Worm (Caenorhabditis elegans) whole organism, L2 larva: ENCODE measurements around the gene Y44A6C.1.
A peak's percentile ranks its signal among the peaks of the same experiment; 100 is the strongest.

Source experiments
- C34F6.9 ChIP-seq: fragments of 150-350 bp; optimal IDR thresholded peaks from 2 replicates; lab custom pipeline; 2014; ENCODE audit warnings: missing biosample characterization, missing genetic modification characterization
- F13H6.1 ChIP-seq: sonication (generic microtip); optimal IDR thresholded peaks from 2 replicates; lab custom pipeline; 2016; ENCODE audit warnings: missing genetic modification characterization, missing compliant biosample characterization
- R02D3.7 ChIP-seq: fragments of 150-350 bp; optimal IDR thresholded peaks from 2 replicates; lab custom pipeline; 2014; ENCODE audit warnings: missing biosample characterization, missing genetic modification characterization
- Y55F3AM.14 ChIP-seq: fragments of 200-800 bp; sonication (Bioruptor generic); optimal IDR thresholded peaks from 2 replicates; lab custom pipeline; 2018; ENCODE audit warnings: mild to moderate bottlenecking, missing genetic modification characterization, missing compliant biosample characterization
- alr-1 ChIP-seq: fragments of 150-350 bp; optimal IDR thresholded peaks from 2 replicates; lab custom pipeline; 2014; ENCODE audit warnings: missing biosample characterization, missing genetic modification characterization
- aly-2 ChIP-seq: fragments of 150-350 bp; optimal IDR thresholded peaks from 2 replicates; lab custom pipeline; 2014; ENCODE audit warnings: missing biosample characterization, missing genetic modification characterization
- blmp-1 ChIP-seq: sonication (generic microtip); optimal IDR thresholded peaks from 2 replicates; lab custom pipeline; 2017; ENCODE audit warnings: missing genetic modification characterization, mild to moderate bottlenecking, missing compliant biosample characterization, antibody characterized with exemption, moderate library complexity; ENCODE audit not compliant: insufficient read depth
- ceh-16 ChIP-seq: fragments of 150-350 bp; optimal IDR thresholded peaks from 2 replicates; lab custom pipeline; 2014; ENCODE audit warnings: missing biosample characterization, missing genetic modification characterization
- dmd-4 ChIP-seq: sonication (generic microtip); optimal IDR thresholded peaks from 2 replicates; lab custom pipeline; 2017; ENCODE audit warnings: missing biosample characterization, missing genetic modification characterization
- elt-1 ChIP-seq: fragments of 150-350 bp; optimal IDR thresholded peaks from 2 replicates; lab custom pipeline; 2014; ENCODE audit warnings: missing biosample characterization, missing genetic modification characterization
- elt-3 ChIP-seq: sonication (generic microtip); optimal IDR thresholded peaks from 2 replicates; lab custom pipeline; 2017; ENCODE audit warnings: missing biosample characterization, missing genetic modification characterization
- fos-1 ChIP-seq: fragments of 150-350 bp; optimal IDR thresholded peaks from 2 replicates; lab custom pipeline; 2014; ENCODE audit warnings: missing biosample characterization, missing genetic modification characterization
- gmeb-1 ChIP-seq: fragments of 150-350 bp; optimal IDR thresholded peaks from 2 replicates; lab custom pipeline; 2014; ENCODE audit warnings: missing biosample characterization, missing genetic modification characterization
- lin-13 ChIP-seq: fragments of 150-350 bp; optimal IDR thresholded peaks from 2 replicates; lab custom pipeline; 2014; ENCODE audit warnings: missing biosample characterization, missing genetic modification reagents, missing genetic modification characterization
- lin-39 ChIP-seq: fragments of 150-350 bp; optimal IDR thresholded peaks from 2 replicates; lab custom pipeline; 2014; ENCODE audit warnings: missing biosample characterization, missing genetic modification reagents, missing genetic modification characterization
- lsy-2 ChIP-seq, 2 experiments: fragments of 150-350 bp in 1 of 2; sonication (generic microtip) in 1 of 2; optimal IDR thresholded peaks; 2 replicates each; lab custom pipeline; 2014 to 2017; ENCODE audit warnings: missing biosample characterization in 2 of 2, missing genetic modification characterization in 2 of 2
- mab-5 ChIP-seq: fragments of 150-350 bp; optimal IDR thresholded peaks from 2 replicates; lab custom pipeline; 2014; ENCODE audit warnings: missing biosample characterization, missing genetic modification characterization
- mdl-1 ChIP-seq, 2 experiments: fragments of 150-350 bp in 1 of 2; sonication (generic microtip) in 1 of 2; optimal IDR thresholded peaks; 2 replicates each; lab custom pipeline; 2017; ENCODE audit warnings: missing biosample characterization in 2 of 2, missing genetic modification characterization in 2 of 2
- nhr-10 ChIP-seq: sonication (generic microtip); optimal IDR thresholded peaks from 2 replicates; lab custom pipeline; 2017; ENCODE audit warnings: missing biosample characterization, missing genetic modification characterization
- nhr-11 ChIP-seq: fragments of 150-350 bp; optimal IDR thresholded peaks from 2 replicates; lab custom pipeline; 2014; ENCODE audit warnings: missing biosample characterization, missing genetic modification characterization
- nhr-12 ChIP-seq: fragments of 150-350 bp; optimal IDR thresholded peaks from 2 replicates; lab custom pipeline; 2014; ENCODE audit warnings: missing biosample characterization, missing genetic modification characterization
- nhr-129 ChIP-seq: fragments of 150-350 bp; optimal IDR thresholded peaks from 2 replicates; lab custom pipeline; 2014; ENCODE audit warnings: missing biosample characterization, missing genetic modification characterization
- nhr-21 ChIP-seq: fragments of 150-350 bp; optimal IDR thresholded peaks from 2 replicates; lab custom pipeline; 2014; ENCODE audit warnings: missing biosample characterization, missing genetic modification characterization
- nhr-23 ChIP-seq: fragments of 150-350 bp; optimal IDR thresholded peaks from 2 replicates; lab custom pipeline; 2014; ENCODE audit warnings: missing biosample characterization, missing genetic modification reagents, missing genetic modification characterization
- nhr-237 ChIP-seq: fragments of 150-350 bp; optimal IDR thresholded peaks from 2 replicates; lab custom pipeline; 2014; ENCODE audit warnings: missing biosample characterization, missing genetic modification characterization
- nhr-25 ChIP-seq: fragments of 150-350 bp; sonication (generic microtip); optimal IDR thresholded peaks from 3 replicates; lab custom pipeline; 2014; ENCODE audit warnings: missing biosample characterization, missing genetic modification characterization
- nhr-6 ChIP-seq: fragments of 150-350 bp; optimal IDR thresholded peaks from 2 replicates; lab custom pipeline; 2014; ENCODE audit warnings: missing biosample characterization, missing genetic modification characterization
- nhr-77 ChIP-seq: fragments of 150-350 bp; optimal IDR thresholded peaks from 2 replicates; lab custom pipeline; 2014; ENCODE audit warnings: missing biosample characterization, missing genetic modification characterization
- sem-4 ChIP-seq: fragments of 150-350 bp; optimal IDR thresholded peaks from 2 replicates; lab custom pipeline; 2014; ENCODE audit warnings: missing biosample characterization, missing genetic modification reagents, missing genetic modification characterization
- sma-3 ChIP-seq: sonication (generic microtip); optimal IDR thresholded peaks from 2 replicates; lab custom pipeline; 2016; ENCODE audit warnings: missing genetic modification reagents, missing genetic modification characterization, missing compliant biosample characterization
- sma-9 ChIP-seq, 2 experiments: fragments of 150-350 bp in 1 of 2; sonication (generic microtip) in 1 of 2; optimal IDR thresholded peaks; 2 replicates each; lab custom pipeline; 2014 to 2016; ENCODE audit warnings: missing genetic modification characterization in 2 of 2, mild to moderate bottlenecking in 1 of 2, missing biosample characterization in 1 of 2, missing compliant biosample characterization in 1 of 2, missing genetic modification reagents in 1 of 2, moderate library complexity in 1 of 2
- snpc-4 ChIP-seq: fragments of 150-350 bp; optimal IDR thresholded peaks from 2 replicates; lab custom pipeline; 2014; ENCODE audit warnings: missing biosample characterization, missing genetic modification characterization
- unc-39 ChIP-seq: fragments of 150-350 bp; optimal IDR thresholded peaks from 2 replicates; lab custom pipeline; 2014; ENCODE audit warnings: missing biosample characterization, missing genetic modification characterization
- unc-62 ChIP-seq: fragments of 150-350 bp; optimal IDR thresholded peaks from 2 replicates; lab custom pipeline; 2014; ENCODE audit warnings: missing biosample characterization, missing genetic modification reagents, missing genetic modification characterization
- ztf-1 ChIP-seq: fragments of 200-800 bp; sonication (Bioruptor generic); conservative IDR thresholded peaks from 2 replicates; pipeline ENCODE4 v1.3.6; 2022; ENCODE audit warnings: missing genetic modification characterization, missing compliant biosample characterization
- ztf-11 ChIP-seq: sonication (generic microtip); optimal IDR thresholded peaks from 2 replicates; lab custom pipeline; 2017; ENCODE audit warnings: missing biosample characterization, missing genetic modification characterization
- ztf-4 ChIP-seq: fragments of 150-350 bp; optimal IDR thresholded peaks from 2 replicates; lab custom pipeline; 2014; ENCODE audit warnings: missing biosample characterization, missing genetic modification characterization

Y44A6C.1 gene

ce11 chrV:20681824-20682223, 31.9 kb upstream of the Y44A6C.1 start:
- no peak for TF ChIP-seq lsy-2 (tag; optimal IDR thresholded peaks at IDR 0.05; lab: Kevin White, UChicago)
- TF ChIP-seq F13H6.1: no peak
- TF ChIP-seq snpc-4 (tag; lab: Kevin White, UChicago): peak; percentile 75

- TF ChIP-seq elt-3: no peak
- no peak for TF ChIP-seq ztf-11 (tag; lab: Kevin White, UChicago)
- TF ChIP-seq blmp-1 (tag; lab: Kevin White, UChicago): no peak
- TF ChIP-seq nhr-25 (tag; lab: Kevin White, UChicago): no peak
- no peak for TF ChIP-seq nhr-12 (tag; lab: Kevin White, UChicago)
- TF ChIP-seq, all 48 proteins: peak for 0
Observed at ce11 chrV:20682309-20682708, 31.4 kb upstream of the Y44A6C.1 start.

ce11 chrV:20685383-20685782, 28.3 kb upstream of the Y44A6C.1 start, which contains the start of gene klf-2:
Gene klf-2, plus strand, starts transcription at chrV:20685683.
- TF ChIP-seq nhr-77 (tag; lab: Kevin White, UChicago): no peak
- TF ChIP-seq ztf-1 (GFP tag; lab: Robert Waterston, UW): no peak
- TF ChIP-seq sma-3: no peak
- TF ChIP-seq nhr-11: no peak
- no peak for TF ChIP-seq nhr-12 (tag; lab: Kevin White, UChicago)
- TF ChIP-seq nhr-25 (tag; lab: Kevin White, UChicago): no peak
- TF ChIP-seq sem-4 (tag; lab: Kevin White, UChicago): no peak
- no peak for TF ChIP-seq mdl-1 (tag; optimal IDR thresholded peaks at IDR 0.05; lab: Kevin White, UChicago)
- TF ChIP-seq ztf-11 (tag; lab: Kevin White, UChicago): no peak
- no peak for TF ChIP-seq nhr-237 (tag; lab: Kevin White, UChicago)
- no peak for TF ChIP-seq dmd-4
- no peak for TF ChIP-seq C34F6.9 (tag; lab: Kevin White, UChicago)
- no peak for TF ChIP-seq ztf-4 (tag; lab: Kevin White, UChicago)
- TF ChIP-seq ceh-16 (tag; lab: Kevin White, UChicago): no peak
- no peak for TF ChIP-seq lin-39 (tag; lab: Kevin White, UChicago)
- no peak for TF ChIP-seq elt-1

ce11 chrV:20689481-20690039, 24.2 kb upstream of the Y44A6C.1 start, which contains the start of gene F53F8.3:
Gene F53F8.3, minus strand, starts transcription at chrV:20689531.
- no peak for TF ChIP-seq lin-13 (GFP tag; lab: Kevin White, UChicago)

ce11 chrV:20691585-20691984, 22.1 kb upstream of the Y44A6C.1 start, which contains the start of gene F53F8.4:
Gene F53F8.4, minus strand, starts transcription at chrV:20691685.
- TF ChIP-seq nhr-23 (tag; lab: Kevin White, UChicago): no peak
- no peak for TF ChIP-seq blmp-1 (tag; lab: Kevin White, UChicago)
- no peak for TF ChIP-seq gmeb-1
- TF ChIP-seq C34F6.9 (tag; lab: Kevin White, UChicago): no peak
- TF ChIP-seq ztf-11 (tag; lab: Kevin White, UChicago): no peak
- TF ChIP-seq, all 48 proteins: peak for 0

- TF ChIP-seq dmd-4 (no peak), sma-9 (GFP tag; optimal IDR thresholded peaks at IDR 0.05; lab: Kevin White, UChicago) (peak; percentile 39), sma-9 (tag; optimal IDR thresholded peaks at IDR 0.05; lab: Kevin White, UChicago) (no peak), ztf-4 (tag; lab: Kevin White, UChicago) (no peak), nhr-25 (tag; lab: Kevin White, UChicago) (peak; percentile 79), Y55F3AM.14 (GFP tag; lab: Kevin White, UChicago) (no peak), nhr-6 (tag; lab: Kevin White, UChicago) (no peak), nhr-129 (tag; lab: Kevin White, UChicago) (peak; percentile 57), sma-3 (peak; percentile 25), blmp-1 (tag; lab: Kevin White, UChicago) (peak; percentile 54)
Observed at ce11 chrV:20692903-20693302, 20.8 kb upstream of the Y44A6C.1 start.

ce11 chrV:20693968-20694367, 19.8 kb upstream of the Y44A6C.1 start:
- TF ChIP-seq unc-39 (tag; lab: Kevin White, UChicago) (no peak), nhr-77 (tag; lab: Kevin White, UChicago) (no peak), nhr-12 (tag; lab: Kevin White, UChicago) (no peak), fos-1 (tag; lab: Kevin White, UChicago) (no peak), F13H6.1 (peak; percentile 40), unc-62 (no peak), ceh-16 (tag; lab: Kevin White, UChicago) (no peak), aly-2 (tag; lab: Kevin White, UChicago) (no peak), nhr-129 (tag; lab: Kevin White, UChicago) (peak; percentile 39), sem-4 (tag; lab: Kevin White, UChicago) (no peak), R02D3.7 (tag; lab: Kevin White, UChicago) (no peak), alr-1 (tag; lab: Kevin White, UChicago) (no peak), nhr-21 (tag; lab: Kevin White, UChicago) (no peak), blmp-1 (tag; lab: Kevin White, UChicago) (no peak), lsy-2 (tag; optimal IDR thresholded peaks at IDR 0.05; lab: Kevin White, UChicago) (peak in 1 of 2 experiments; percentile 21), nhr-10 (tag; lab: Kevin White, UChicago) (no peak), mab-5 (tag; lab: Kevin White, UChicago) (no peak), elt-3 (no peak), sma-3 (peak; percentile 73), mdl-1 (tag; optimal IDR thresholded peaks at IDR 0.05; lab: Kevin White, UChicago) (no peak), nhr-25 (tag; lab: Kevin White, UChicago) (no peak), nhr-6 (tag; lab: Kevin White, UChicago) (no peak), nhr-23 (tag; lab: Kevin White, UChicago) (no peak)
